Worm (Caenorhabditis elegans) whole organism, late embryonic: ENCODE results near the gene CC8.3.

Experiments
- ama-1 ChIP-seq: fragments of 150-350 bp; optimal IDR thresholded peaks from 2 replicates; lab custom pipeline; 2014
- ceh-30 ChIP-seq: fragments of 150-350 bp; optimal IDR thresholded peaks from 2 replicates; lab custom pipeline; 2014; ENCODE audit warnings: missing biosample characterization, missing genetic modification characterization
- ceh-34 ChIP-seq: sonication (generic microtip); optimal IDR thresholded peaks from 2 replicates; lab custom pipeline; 2016; ENCODE audit warnings: mild to moderate bottlenecking, missing genetic modification characterization, missing compliant biosample characterization
- ceh-45 ChIP-seq: fragments of 200-800 bp; sonication (Bioruptor generic); IDR thresholded peaks from 2 replicates; pipeline ENCODE4 v1.3.6; 2022; ENCODE audit warnings: missing genetic modification reagents, missing genetic modification characterization, missing compliant biosample characterization
- dmd-4 ChIP-seq: sonication (generic microtip); optimal IDR thresholded peaks from 2 replicates; lab custom pipeline; 2016; ENCODE audit warnings: borderline replicate concordance, missing genetic modification characterization, missing compliant biosample characterization
- ets-4 ChIP-seq: sonication (generic microtip); optimal IDR thresholded peaks from 2 replicates; lab custom pipeline; 2016; ENCODE audit warnings: missing genetic modification characterization, missing compliant biosample characterization
- fkh-10 ChIP-seq: fragments of 150-350 bp; optimal IDR thresholded peaks from 2 replicates; lab custom pipeline; 2014; ENCODE audit warnings: missing biosample characterization, missing genetic modification reagents, missing genetic modification characterization
- hlh-30 ChIP-seq: sonication (generic microtip); optimal IDR thresholded peaks from 2 replicates; lab custom pipeline; 2017; ENCODE audit warnings: antibody characterized with exemption, missing genetic modification characterization, missing compliant biosample characterization; ENCODE audit not compliant: insufficient read depth
- mec-3 ChIP-seq: sonication (generic microtip); optimal IDR thresholded peaks from 2 replicates; lab custom pipeline; 2016; ENCODE audit warnings: borderline replicate concordance, missing genetic modification characterization, missing compliant biosample characterization
- nhr-11 ChIP-seq: fragments of 150-350 bp; optimal IDR thresholded peaks from 2 replicates; lab custom pipeline; 2014; ENCODE audit warnings: missing biosample characterization, missing genetic modification characterization
- npax-4 ChIP-seq: sonication (generic microtip); optimal IDR thresholded peaks from 2 replicates; lab custom pipeline; 2016; ENCODE audit warnings: missing genetic modification characterization, missing compliant biosample characterization
- pag-3 ChIP-seq: sonication (generic microtip); optimal IDR thresholded peaks from 2 replicates; lab custom pipeline; 2016; ENCODE audit warnings: missing compliant biosample characterization, missing genetic modification characterization, borderline replicate concordance
- pha-2 ChIP-seq: sonication (generic microtip); optimal IDR thresholded peaks from 2 replicates; lab custom pipeline; 2017; ENCODE audit warnings: mild to moderate bottlenecking, missing genetic modification characterization, missing compliant biosample characterization
- rnt-1 ChIP-seq: sonication (generic microtip); optimal IDR thresholded peaks from 2 replicates; lab custom pipeline; 2016; ENCODE audit warnings: missing genetic modification characterization, missing compliant biosample characterization

DNA sequence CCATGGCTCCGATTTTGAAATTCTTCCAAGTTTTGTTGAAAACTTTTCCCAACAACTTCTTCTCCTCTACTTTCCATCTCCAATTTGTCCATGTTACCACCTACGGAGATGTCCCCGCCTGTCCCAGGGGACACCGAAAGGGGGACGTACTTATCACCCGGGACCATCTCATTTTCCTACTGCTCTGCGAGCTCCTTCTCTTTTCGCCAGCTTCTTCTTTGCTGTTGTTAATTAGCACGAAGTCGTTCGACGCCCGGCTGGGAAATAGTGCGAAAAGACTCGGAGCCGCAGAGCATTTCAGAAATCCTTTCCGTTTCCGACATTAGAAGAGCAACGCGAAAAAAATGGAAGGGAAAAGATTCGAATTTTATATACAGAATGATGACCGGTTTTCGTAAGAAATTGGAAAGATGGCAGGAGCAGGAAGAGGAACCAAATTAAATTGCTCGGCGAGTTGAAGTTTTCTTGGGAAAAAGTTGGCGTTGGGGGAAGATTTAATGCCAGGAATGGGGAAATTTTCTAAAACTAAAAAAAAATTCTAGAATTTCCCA, 20.2 kb downstream of the CC8.3 start:
- TF ChIP-seq nhr-11 (tag; lab: Kevin White, UChicago) (no peak), ceh-30 (tag; lab: Kevin White, UChicago) (no peak), rnt-1 (tag; lab: Kevin White, UChicago) (no peak), pha-2 (no peak), dmd-4 (tag; lab: Kevin White, UChicago) (no peak), mec-3 (tag; lab: Kevin White, UChicago) (no peak), ama-1 (lab: Kevin White, UChicago) (no peak), fkh-10 (GFP tag; lab: Kevin White, UChicago) (no peak), ceh-45 (GFP tag; lab: Robert Waterston, UW) (no peak), hlh-30 (no peak), pag-3 (tag; lab: Kevin White, UChicago) (no peak), ceh-34 (tag; lab: Kevin White, UChicago) (no peak), ets-4 (tag; lab: Kevin White, UChicago) (no peak), npax-4 (tag; lab: Kevin White, UChicago) (no peak)
